Fruit fly (Drosophila melanogaster): Measurements from ENCODE around the gene mus304.

dm6 chr3L:18074988-18075387 lies 34.6 kb upstream of the mus304 start:
- TF ChIP-seq CG2889 (GFP tag; IDR thresholded peaks at IDR 0.05) (no peak), trh (GFP tag; optimal IDR thresholded peaks at IDR 0.05) (no peak), Dip3 (GFP tag; optimal IDR thresholded peaks at IDR 0.05) (no peak)
